Fruit fly (Drosophila melanogaster) whole organism: Measurements from ENCODE around the gene Sytbeta.

Experiments used
- CG8478 ChIP-seq: fragments of >200 bp; optimal IDR thresholded peaks from 2 replicates; lab custom pipeline; 2018; ENCODE audit warnings: inconsistent platforms
- pan ChIP-seq: fragments of >200 bp; optimal IDR thresholded peaks from 2 replicates; lab custom pipeline; 2017
- psq ChIP-seq: fragments of >200 bp; optimal IDR thresholded peaks from 2 replicates; lab custom pipeline; 2017

dm6 chr3L:15040329-15040886, 24.4 kb downstream of the Sytbeta start:
- TF ChIP-seq psq (lab: Kevin White, UChicago) (no peak), pan (lab: Kevin White, UChicago) (no peak), CG8478 (lab: Kevin White, UChicago) (no peak)
